Worm (Caenorhabditis elegans) whole organism, L1 larva: ENCODE data around the gene lido-15.
A peak's percentile ranks its signal among the peaks of the same experiment; 100 is the strongest.

Experiments used
- C04F5.9 ChIP-seq: sonication (generic microtip); optimal IDR thresholded peaks from 2 replicates; lab custom pipeline; 2016; ENCODE audit warnings: missing genetic modification characterization, missing compliant biosample characterization
- F16B12.6 ChIP-seq: fragments of 150-350 bp; optimal IDR thresholded peaks from 2 replicates; lab custom pipeline; 2014; ENCODE audit warnings: missing biosample characterization, missing genetic modification characterization
- alr-1 ChIP-seq: fragments of 200-800 bp; sonication (Bioruptor generic); optimal IDR thresholded peaks from 2 replicates; lab custom pipeline; 2018; ENCODE audit warnings: borderline replicate concordance, mild to moderate bottlenecking, missing genetic modification characterization, missing compliant biosample characterization
- blmp-1 ChIP-seq: fragments of 150-350 bp; optimal IDR thresholded peaks from 2 replicates; lab custom pipeline; 2014; ENCODE audit warnings: missing biosample characterization, missing genetic modification characterization
- dpl-1 ChIP-seq, 3 experiments: fragments of 150-350 bp in 2 of 3; sonication (generic microtip) in 1 of 3; optimal IDR thresholded peaks; 2 replicates each; lab custom pipeline; 2014 to 2017; ENCODE audit warnings: missing biosample characterization in 3 of 3, missing genetic modification characterization in 3 of 3, missing genetic modification reagents in 3 of 3
- dsc-1 ChIP-seq: sonication (generic microtip); optimal IDR thresholded peaks from 2 replicates; lab custom pipeline; 2016; ENCODE audit warnings: mild to moderate bottlenecking, missing genetic modification characterization, missing compliant biosample characterization
- efl-1 ChIP-seq, 4 experiments: fragments of 150-350 bp; optimal IDR thresholded peaks in 3 of 4; peaks in 1 of 4; 1 replicate in 1 of 4; 2 replicates in 3 of 4; lab custom pipeline; 2014; ENCODE audit warnings: missing biosample characterization in 2 of 4, missing genetic modification characterization in 2 of 4, missing genetic modification reagents in 2 of 4
- elt-2 ChIP-seq: sonication (generic microtip); optimal IDR thresholded peaks from 2 replicates; lab custom pipeline; 2016; ENCODE audit warnings: missing genetic modification characterization, mild to moderate bottlenecking, inconsistent platforms, missing compliant biosample characterization, missing genetic modification reagents
- ets-5 ChIP-seq: fragments of 200-800 bp; sonication (Bioruptor generic); IDR thresholded peaks from 2 replicates; pipeline ENCODE4 v1.3.6; 2022; ENCODE audit warnings: missing genetic modification characterization, missing compliant biosample characterization
- fkh-8 ChIP-seq: sonication (generic microtip); optimal IDR thresholded peaks from 2 replicates; lab custom pipeline; 2016; ENCODE audit warnings: mild to moderate bottlenecking, missing genetic modification characterization, missing compliant biosample characterization
- fos-1 ChIP-seq: fragments of 150-350 bp; optimal IDR thresholded peaks from 2 replicates; lab custom pipeline; 2014; ENCODE audit warnings: missing biosample characterization, missing genetic modification characterization
- grh-1 ChIP-seq: fragments of 200-800 bp; sonication (Bioruptor generic); IDR thresholded peaks from 2 replicates; pipeline ENCODE4 v1.3.6; 2022; ENCODE audit warnings: missing genetic modification reagents, missing genetic modification characterization, missing compliant biosample characterization
- irx-1 ChIP-seq: sonication (generic microtip); optimal IDR thresholded peaks from 2 replicates; lab custom pipeline; 2016; ENCODE audit warnings: missing genetic modification characterization, missing compliant biosample characterization
- lin-14 ChIP-seq: fragments of 200-800 bp; sonication (Bioruptor generic); optimal IDR thresholded peaks from 2 replicates; lab custom pipeline; 2018; ENCODE audit warnings: mild to moderate bottlenecking, missing genetic modification characterization, moderate library complexity, missing compliant biosample characterization
- lin-35 ChIP-seq, 2 experiments: fragments of 150-350 bp; optimal IDR thresholded peaks; 2 replicates each; lab custom pipeline; 2014; ENCODE audit warnings: missing biosample characterization in 2 of 2, missing genetic modification characterization in 2 of 2, missing genetic modification reagents in 2 of 2
- lir-3 ChIP-seq: sonication (generic microtip); optimal IDR thresholded peaks from 2 replicates; lab custom pipeline; 2016; ENCODE audit warnings: mild to moderate bottlenecking, missing genetic modification characterization, moderate library complexity, missing compliant biosample characterization; ENCODE audit not compliant: poor library complexity
- lsy-2 ChIP-seq, 2 experiments: fragments of 150-350 bp; optimal IDR thresholded peaks; 2 replicates each; lab custom pipeline; 2014; ENCODE audit warnings: missing biosample characterization in 2 of 2, missing genetic modification characterization in 2 of 2
- mdl-1 ChIP-seq, 2 experiments: fragments of 150-350 bp; optimal IDR thresholded peaks; 2 replicates each; lab custom pipeline; 2014 to 2017; ENCODE audit warnings: missing biosample characterization in 2 of 2, missing genetic modification characterization in 2 of 2, inconsistent platforms in 1 of 2
- mep-1 ChIP-seq: fragments of 150-350 bp; optimal IDR thresholded peaks from 2 replicates; lab custom pipeline; 2014; ENCODE audit warnings: missing biosample characterization, missing genetic modification characterization
- nhr-11 ChIP-seq: fragments of 150-350 bp; optimal IDR thresholded peaks from 2 replicates; lab custom pipeline; 2014; ENCODE audit warnings: missing biosample characterization, missing genetic modification characterization
- nhr-19 ChIP-seq: fragments of 200-800 bp; sonication (Bioruptor generic); conservative IDR thresholded peaks from 2 replicates; pipeline ENCODE4 v1.3.6; 2022; ENCODE audit warnings: missing genetic modification characterization, missing compliant biosample characterization
- nhr-20 ChIP-seq: sonication (generic microtip); optimal IDR thresholded peaks from 2 replicates; lab custom pipeline; 2016; ENCODE audit warnings: mild to moderate bottlenecking, missing genetic modification characterization, missing compliant biosample characterization
- nhr-47 ChIP-seq: sonication (generic microtip); optimal IDR thresholded peaks from 2 replicates; lab custom pipeline; 2016; ENCODE audit warnings: mild to moderate bottlenecking, missing genetic modification characterization, moderate library complexity, missing compliant biosample characterization
- nhr-71 ChIP-seq: sonication (generic microtip); optimal IDR thresholded peaks from 2 replicates; lab custom pipeline; 2016; ENCODE audit warnings: mild to moderate bottlenecking, missing genetic modification characterization, moderate library complexity, missing compliant biosample characterization
- nhr-76 ChIP-seq: sonication (generic microtip); optimal IDR thresholded peaks from 2 replicates; lab custom pipeline; 2017; ENCODE audit warnings: missing biosample characterization, missing genetic modification characterization
- nhr-85 ChIP-seq: sonication (generic microtip); peaks from one replicate; lab custom pipeline; 2016; ENCODE audit warnings: missing genetic modification characterization, inconsistent platforms, missing compliant biosample characterization
- nhr-90 ChIP-seq: sonication (generic microtip); optimal IDR thresholded peaks from 2 replicates; lab custom pipeline; 2016; ENCODE audit warnings: mild to moderate bottlenecking, missing genetic modification characterization, missing compliant biosample characterization; ENCODE audit not compliant: poor library complexity
- pax-3 ChIP-seq: fragments of 200-800 bp; sonication (Bioruptor generic); optimal IDR thresholded peaks from 2 replicates; lab custom pipeline; 2018; ENCODE audit warnings: mild to moderate bottlenecking, missing genetic modification characterization, moderate library complexity, missing compliant biosample characterization
- rnt-1 ChIP-seq: sonication (generic microtip); optimal IDR thresholded peaks from 2 replicates; lab custom pipeline; 2016; ENCODE audit warnings: mild to moderate bottlenecking, missing genetic modification characterization, moderate library complexity, missing compliant biosample characterization
- skn-1 ChIP-seq: fragments of 150-350 bp; optimal IDR thresholded peaks from 2 replicates; lab custom pipeline; 2014; ENCODE audit warnings: missing biosample characterization, missing genetic modification characterization
- snpc-4 ChIP-seq: fragments of 150-350 bp; optimal IDR thresholded peaks from 2 replicates; lab custom pipeline; 2014; ENCODE audit warnings: missing biosample characterization, missing genetic modification characterization
- snu-23 ChIP-seq: sonication (generic microtip); optimal IDR thresholded peaks from 2 replicates; lab custom pipeline; 2016; ENCODE audit warnings: missing genetic modification characterization, missing compliant biosample characterization
- swsn-7 ChIP-seq: sonication (generic microtip); optimal IDR thresholded peaks from 2 replicates; lab custom pipeline; 2016; ENCODE audit warnings: missing genetic modification characterization, missing compliant biosample characterization
- tbx-2 ChIP-seq: sonication (generic microtip); optimal IDR thresholded peaks from 2 replicates; lab custom pipeline; 2016; ENCODE audit warnings: missing genetic modification characterization, missing compliant biosample characterization
- tlp-1 ChIP-seq: fragments of 150-350 bp; optimal IDR thresholded peaks from 2 replicates; lab custom pipeline; 2014; ENCODE audit warnings: missing biosample characterization, missing genetic modification characterization
- unc-86 ChIP-seq: sonication (generic microtip); optimal IDR thresholded peaks from 2 replicates; lab custom pipeline; 2016; ENCODE audit warnings: missing genetic modification characterization, missing compliant biosample characterization
- vab-15 ChIP-seq: sonication (generic microtip); optimal IDR thresholded peaks from 2 replicates; lab custom pipeline; 2017; ENCODE audit warnings: missing genotype, mild to moderate bottlenecking, missing genetic modification characterization, missing compliant biosample characterization
- xbp-1 ChIP-seq: sonication (generic microtip); optimal IDR thresholded peaks from 2 replicates; lab custom pipeline; 2016; ENCODE audit warnings: missing genetic modification characterization, missing compliant biosample characterization

Gene lido-15

ce11 chrII:3810550-3810949, 1.5 kb upstream of the lido-15 start:
- TF ChIP-seq efl-1 (optimal IDR thresholded peaks at IDR 0.05; lab: Kevin White, UChicago), result peak; percentile 40 to 46
- peak; percentile 28 to 95 for TF ChIP-seq efl-1 (GFP tag; optimal IDR thresholded peaks at IDR 0.05 in 1 of 2; lab: Kevin White, UChicago)
- TF ChIP-seq alr-1 (tag; lab: Kevin White, UChicago), result no peak
- peak; percentile 25 for TF ChIP-seq nhr-90 (tag; lab: Kevin White, UChicago)
- peak; percentile 73 for TF ChIP-seq elt-2 (tag; lab: Kevin White, UChicago)
- peak; percentile 37 to 60 for TF ChIP-seq lsy-2 (tag; optimal IDR thresholded peaks at IDR 0.05; lab: Kevin White, UChicago)
- peak; percentile 47 for TF ChIP-seq nhr-85
- no peak for TF ChIP-seq snpc-4 (tag; lab: Kevin White, UChicago)
- TF ChIP-seq nhr-20 (tag; lab: Kevin White, UChicago), result peak; percentile 53
- peak; percentile 1 for TF ChIP-seq F16B12.6 (tag; lab: Kevin White, UChicago)
- TF ChIP-seq C04F5.9, result no peak
- TF ChIP-seq pax-3 (tag; lab: Kevin White, UChicago), result no peak
- TF ChIP-seq skn-1 (tag; lab: Kevin White, UChicago), result no peak
- TF ChIP-seq nhr-11 (tag; lab: Kevin White, UChicago), result peak; percentile 19
- peak; percentile 24 for TF ChIP-seq dsc-1
- peak in 2 of 3 experiments; percentile 17 to 42 for TF ChIP-seq dpl-1 (GFP tag; optimal IDR thresholded peaks at IDR 0.05; lab: Kevin White, UChicago)
- TF ChIP-seq rnt-1 (tag; lab: Kevin White, UChicago), result peak; percentile 30
- TF ChIP-seq tbx-2 (tag; lab: Kevin White, UChicago), result peak; percentile 32
- peak; percentile 62 for TF ChIP-seq nhr-71
- no peak for TF ChIP-seq ets-5 (GFP tag; lab: Robert Waterston, UW)
- TF ChIP-seq fos-1 (tag; lab: Kevin White, UChicago), result no peak
- peak; percentile 32; the same call in 1 of the 2 replicates for TF ChIP-seq nhr-19 (GFP tag; lab: Robert Waterston, UW)
- peak; percentile 59 for TF ChIP-seq mep-1 (tag; lab: Kevin White, UChicago)
- peak; percentile 44 to 46 for TF ChIP-seq lin-35 (GFP tag; optimal IDR thresholded peaks at IDR 0.05; lab: Kevin White, UChicago)
- TF ChIP-seq blmp-1 (tag; lab: Kevin White, UChicago), result peak; percentile 20
- no peak for TF ChIP-seq irx-1 (tag; lab: Kevin White, UChicago)
- peak; percentile 51 for TF ChIP-seq snu-23 (GFP tag; lab: Kevin White, UChicago)
- no peak for TF ChIP-seq tlp-1 (tag; lab: Kevin White, UChicago)
- peak; percentile 73 for TF ChIP-seq fkh-8
- TF ChIP-seq lin-14, result peak; percentile 85
- peak in 1 of 2 experiments; percentile 30 for TF ChIP-seq mdl-1 (tag; optimal IDR thresholded peaks at IDR 0.05; lab: Kevin White, UChicago)
- TF ChIP-seq swsn-7 (tag; lab: Kevin White, UChicago), result peak; percentile 27
- peak; percentile 51 for TF ChIP-seq nhr-47 (tag; lab: Kevin White, UChicago)
- no peak for TF ChIP-seq grh-1 (GFP tag; lab: Robert Waterston, UW)
- no peak for TF ChIP-seq vab-15 (tag; lab: Kevin White, UChicago)
- TF ChIP-seq xbp-1, result peak; percentile 23

ce11 chrII:3815445-3816208, 3.5 kb downstream of the lido-15 start:
- TF ChIP-seq lir-3 (tag; lab: Kevin White, UChicago) (no peak), F16B12.6 (tag; lab: Kevin White, UChicago) (peak; percentile 79), nhr-20 (tag; lab: Kevin White, UChicago) (peak; percentile 21), snu-23 (GFP tag; lab: Kevin White, UChicago) (peak; percentile 11), nhr-71 (peak; percentile 14), lsy-2 (tag; optimal IDR thresholded peaks at IDR 0.05; lab: Kevin White, UChicago) (peak; percentile 26), swsn-7 (tag; lab: Kevin White, UChicago) (peak; percentile 0), elt-2 (tag; lab: Kevin White, UChicago) (peak; percentile 83), lin-35 (GFP tag; optimal IDR thresholded peaks at IDR 0.05; lab: Kevin White, UChicago) (peak in 1 of 2 experiments; percentile 15), dpl-1 (GFP tag; optimal IDR thresholded peaks at IDR 0.05; lab: Kevin White, UChicago) (peak in 2 of 3 experiments; percentile 21 to 53), skn-1 (tag; lab: Kevin White, UChicago) (no peak), nhr-76 (tag; lab: Kevin White, UChicago) (no peak), unc-86 (no peak), nhr-90 (tag; lab: Kevin White, UChicago) (peak; percentile 15), nhr-47 (tag; lab: Kevin White, UChicago) (peak; percentile 31), mep-1 (tag; lab: Kevin White, UChicago) (no peak), efl-1 (optimal IDR thresholded peaks at IDR 0.05; lab: Kevin White, UChicago) (peak; percentile 34 to 55), efl-1 (GFP tag; optimal IDR thresholded peaks at IDR 0.05 in 1 of 2; lab: Kevin White, UChicago) (peak; percentile 39 to 68)
